Worm (Caenorhabditis elegans) whole organism, early embryonic: ENCODE data around the gene Y69A2AR.12.

Source experiments
- B0310.2 ChIP-seq: sonication (generic microtip); optimal IDR thresholded peaks from 2 replicates; lab custom pipeline; 2016; ENCODE audit warnings: mild to moderate bottlenecking, missing genetic modification characterization, missing compliant biosample characterization
- ama-1 ChIP-seq: fragments of 150-350 bp; optimal IDR thresholded peaks from 2 replicates; lab custom pipeline; 2014
- ceh-13 ChIP-seq: fragments of 200-800 bp; sonication (Bioruptor generic); optimal IDR thresholded peaks from 2 replicates; lab custom pipeline; 2018; ENCODE audit warnings: mild to moderate bottlenecking, missing genetic modification characterization, missing compliant biosample characterization
- flt-1 ChIP-seq: fragments of 200-800 bp; sonication (Bioruptor generic); IDR thresholded peaks from 2 replicates; pipeline ENCODE4 v1.3.6; 2022; ENCODE audit warnings: missing genetic modification characterization, missing compliant biosample characterization
- hmbx-1 ChIP-seq: sonication (generic microtip); optimal IDR thresholded peaks from 2 replicates; lab custom pipeline; 2016; ENCODE audit warnings: mild to moderate bottlenecking, missing genetic modification characterization, missing compliant biosample characterization
- hmg-4 ChIP-seq: fragments of 200-800 bp; sonication (Bioruptor generic); optimal IDR thresholded peaks from 2 replicates; lab custom pipeline; 2018; ENCODE audit warnings: mild to moderate bottlenecking, missing genetic modification characterization, missing compliant biosample characterization
- pes-1 ChIP-seq: fragments of 200-800 bp; sonication (Bioruptor generic); IDR thresholded peaks from 2 replicates; pipeline ENCODE4 v1.3.6; 2022; ENCODE audit warnings: missing genetic modification reagents, missing genetic modification characterization, missing compliant biosample characterization
- scrt-1 ChIP-seq: fragments of 200-800 bp; sonication (Bioruptor generic); IDR thresholded peaks from 2 replicates; pipeline ENCODE4 v1.3.6; 2022; ENCODE audit warnings: missing genetic modification characterization, missing compliant biosample characterization
- tbx-11 ChIP-seq: fragments of 200-800 bp; sonication (Bioruptor generic); IDR thresholded peaks from 2 replicates; pipeline ENCODE4 v1.3.6; 2022; ENCODE audit warnings: missing genetic modification characterization, missing compliant biosample characterization
- tra-4 ChIP-seq: sonication (generic microtip); optimal IDR thresholded peaks from 2 replicates; lab custom pipeline; 2017; ENCODE audit warnings: missing genetic modification characterization, missing compliant biosample characterization

- no peak for TF ChIP-seq scrt-1 (GFP tag; lab: Robert Waterston, UW)
- TF ChIP-seq ama-1 (lab: Kevin White, UChicago), result no peak
- no peak for TF ChIP-seq hmg-4 (GFP tag; lab: Kevin White, UChicago)
- no peak for TF ChIP-seq tbx-11 (GFP tag; lab: Robert Waterston, UW)
- TF ChIP-seq flt-1 (GFP tag; lab: Robert Waterston, UW), result no peak
- TF ChIP-seq tra-4 (tag; lab: Kevin White, UChicago), result no peak
- TF ChIP-seq hmbx-1 (tag; lab: Kevin White, UChicago), result no peak
- no peak for TF ChIP-seq pes-1 (GFP tag; lab: Robert Waterston, UW)
- no peak for TF ChIP-seq B0310.2 (tag; lab: Kevin White, UChicago)
- no peak for TF ChIP-seq ceh-13
Measured at ce11 chrIV:2549542-2549941, 18.9 kb upstream of the Y69A2AR.12 start.
